Fruit fly (Drosophila melanogaster): Measurements from ENCODE around the gene Noc1.
A peak's percentile ranks its signal among the peaks of the same experiment; 100 is the strongest.

Noc1 gene

DNA sequence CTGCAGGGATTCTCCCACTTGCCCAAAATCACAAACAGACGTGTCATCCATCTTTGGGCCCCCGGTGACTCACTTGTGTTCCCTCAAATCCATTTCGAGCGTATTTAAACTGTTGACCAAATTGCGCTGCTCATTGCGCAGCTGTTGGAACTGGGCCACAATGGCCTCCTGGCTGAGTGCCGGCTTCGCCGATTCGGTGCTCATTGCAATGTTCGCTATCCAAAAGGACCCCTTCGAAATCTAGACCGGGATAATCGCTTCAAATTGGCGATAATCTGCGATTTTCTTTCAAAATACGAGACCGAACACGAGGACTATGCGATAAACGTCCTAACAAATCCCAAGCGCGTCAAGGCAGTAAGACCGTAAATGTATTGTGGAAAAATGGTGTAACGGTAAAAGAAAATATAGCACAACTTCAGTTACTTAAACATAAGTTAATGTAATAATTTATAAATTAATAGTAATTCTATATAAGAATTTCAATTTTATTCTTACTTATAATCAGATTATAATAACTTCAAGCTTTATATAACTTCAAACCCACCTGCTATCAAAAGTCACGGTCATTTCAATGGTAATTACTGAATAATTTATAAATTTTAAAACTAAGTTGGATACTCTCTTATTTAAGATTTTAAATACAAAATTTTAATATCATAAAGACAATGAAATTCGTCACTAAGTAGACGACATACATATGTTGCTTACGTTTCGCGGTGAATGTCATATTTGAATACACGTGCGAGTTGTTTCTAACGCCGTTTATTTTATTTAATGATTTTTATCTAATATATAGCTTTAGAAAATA lies at the start of gene Noc1, which contains the start of gene Pfdn2 (continued):
- no peak for TF ChIP-seq Doc2 (GFP tag; IDR thresholded peaks at IDR 0.05)
- TF ChIP-seq CG12104 (GFP tag; optimal IDR thresholded peaks at IDR 0.05): no peak
- no peak for TF ChIP-seq Adf1 (GFP tag; IDR thresholded peaks at IDR 0.05)
- TF ChIP-seq CG3065 (GFP tag; optimal IDR thresholded peaks at IDR 0.05): no peak
- TF ChIP-seq NC2β (GFP tag; optimal IDR thresholded peaks at IDR 0.05): no peak
- no peak for TF ChIP-seq Scr (GFP tag; IDR thresholded peaks at IDR 0.05; ENCODE audit: partially characterized antibody)
- TF ChIP-seq CG18599 (GFP tag; optimal IDR thresholded peaks at IDR 0.05): no peak
- TF ChIP-seq CG7786 (GFP tag; optimal IDR thresholded peaks at IDR 0.05): no peak
- no peak for TF ChIP-seq Nf-YC (tag; optimal IDR thresholded peaks at IDR 0.05)
- TF ChIP-seq CG2120 (GFP tag; optimal IDR thresholded peaks at IDR 0.05): peak; percentile 70
- TF ChIP-seq row (GFP tag; IDR thresholded peaks at IDR 0.05): peak; percentile 87
- TF ChIP-seq Bteb2 (GFP tag; optimal IDR thresholded peaks at IDR 0.05): no peak
- TF ChIP-seq CG17186 (GFP tag; optimal IDR thresholded peaks at IDR 0.05): no peak
- peak; percentile 54 for TF ChIP-seq CG12155 (GFP tag; optimal IDR thresholded peaks at IDR 0.05)
- TF ChIP-seq D (optimal IDR thresholded peaks at IDR 0.05): peak; percentile 73
- no peak for TF ChIP-seq D (GFP tag; optimal IDR thresholded peaks at IDR 0.05)
- TF ChIP-seq hbn (GFP tag; IDR thresholded peaks at IDR 0.05; ENCODE audit: partially characterized antibody): 0 out of 2 replicates have a peak, but pooled peaks have one; percentile 30
- TF ChIP-seq CG43689 (GFP tag; IDR thresholded peaks at IDR 0.05): no peak
- TF ChIP-seq CG7963 (GFP tag; IDR thresholded peaks at IDR 0.05; ENCODE audit: partially characterized antibody): no peak
- TF ChIP-seq sug (tag; optimal IDR thresholded peaks at IDR 0.05): peak; percentile 58
- TF ChIP-seq Oli (tag; optimal IDR thresholded peaks at IDR 0.05): peak; percentile 41
- no peak for TF ChIP-seq peb (GFP tag; IDR thresholded peaks at IDR 0.05)
- no peak for TF ChIP-seq CG17359 (tag; optimal IDR thresholded peaks at IDR 0.05)
- no peak for TF ChIP-seq TFAM (GFP tag; optimal IDR thresholded peaks at IDR 0.05)
- 0 out of 3 replicates have a peak, but pooled peaks have one; percentile 12 for TF ChIP-seq vnd (GFP tag; IDR thresholded peaks at IDR 0.05; ENCODE audit: partially characterized antibody)
- TF ChIP-seq br (optimal IDR thresholded peaks at IDR 0.05): no peak
- TF ChIP-seq CG12769 (tag; optimal IDR thresholded peaks at IDR 0.05): no peak
- TF ChIP-seq sr (GFP tag; IDR thresholded peaks at IDR 0.05): no peak
- TF ChIP-seq CG31365 (tag; optimal IDR thresholded peaks at IDR 0.05): no peak
- TF ChIP-seq CG1792 (GFP tag; optimal IDR thresholded peaks at IDR 0.05): no peak
- TF ChIP-seq CG9876 (GFP tag; optimal IDR thresholded peaks at IDR 0.05): no peak
- TF ChIP-seq CG17328 (GFP tag; IDR thresholded peaks at IDR 0.05): peak; percentile 52
- peak in 1 of 3 experiments; percentile 61 for TF ChIP-seq lola (GFP tag; optimal IDR thresholded peaks at IDR 0.05)
- TF ChIP-seq stc (GFP tag; IDR thresholded peaks at IDR 0.05): 0 out of 2 replicates have a peak, but pooled peaks have one; percentile 25
- peak; percentile 80 for TF ChIP-seq CoRest (tag; optimal IDR thresholded peaks at IDR 0.05)
- no peak for TF ChIP-seq Antp (GFP tag; optimal IDR thresholded peaks at IDR 0.05)
- TF ChIP-seq Fer3 (tag; optimal IDR thresholded peaks at IDR 0.05): peak; percentile 20
- no peak for TF ChIP-seq cato (GFP tag; optimal IDR thresholded peaks at IDR 0.05; ENCODE audit: borderline replicate concordance)
- peak; percentile 29 for TF ChIP-seq B-H2 (GFP tag; optimal IDR thresholded peaks at IDR 0.05)
- TF ChIP-seq CG7839 (tag; optimal IDR thresholded peaks at IDR 0.05): no peak
- TF ChIP-seq CG8089 (GFP tag; optimal IDR thresholded peaks at IDR 0.05): no peak
- TF ChIP-seq wek (GFP tag; optimal IDR thresholded peaks at IDR 0.05): no peak
- TF ChIP-seq chm (GFP tag; IDR thresholded peaks at IDR 0.05): no peak
- TF ChIP-seq zf30C (GFP tag; optimal IDR thresholded peaks at IDR 0.05): no peak
- no peak for TF ChIP-seq CG1603 (tag; optimal IDR thresholded peaks at IDR 0.05)
- TF ChIP-seq disco-r (GFP tag; optimal IDR thresholded peaks at IDR 0.05): no peak
- TF ChIP-seq MTF-1 (GFP tag; optimal IDR thresholded peaks at IDR 0.05; ENCODE audit: borderline replicate concordance): no peak
- TF ChIP-seq so (GFP tag; IDR thresholded peaks at IDR 0.05): no peak
- TF ChIP-seq CG17568 (GFP tag; optimal IDR thresholded peaks at IDR 0.05): no peak
